Worm (Caenorhabditis elegans) whole organism, late embryonic: Measurements from ENCODE around the gene sorf-1.

Experiments
- ceh-18 ChIP-seq: sonication (generic microtip); optimal IDR thresholded peaks from 2 replicates; lab custom pipeline; 2016; ENCODE audit warnings: missing genetic modification characterization, missing compliant biosample characterization
- dve-1 ChIP-seq: sonication (generic microtip); optimal IDR thresholded peaks from 2 replicates; lab custom pipeline; 2017; ENCODE audit warnings: antibody characterized with exemption, mild to moderate bottlenecking, missing genetic modification characterization, missing compliant biosample characterization
- fax-1 ChIP-seq: sonication (generic microtip); optimal IDR thresholded peaks from 2 replicates; lab custom pipeline; 2016; ENCODE audit warnings: missing genotype, missing genetic modification characterization, missing compliant biosample characterization
- fkh-10 ChIP-seq: fragments of 150-350 bp; optimal IDR thresholded peaks from 2 replicates; lab custom pipeline; 2014; ENCODE audit warnings: missing biosample characterization, missing genetic modification reagents, missing genetic modification characterization
- nfya-1 ChIP-seq: sonication (generic microtip); optimal IDR thresholded peaks from 2 replicates; lab custom pipeline; 2017; ENCODE audit warnings: missing genetic modification characterization, mild to moderate bottlenecking, missing compliant biosample characterization, antibody characterized with exemption, moderate library complexity
- unc-42 ChIP-seq: sonication (generic microtip); optimal IDR thresholded peaks from 2 replicates; lab custom pipeline; 2016; ENCODE audit warnings: missing genotype, missing genetic modification characterization, missing compliant biosample characterization

ce11 chrX:3350306-3350705 is 28.7 kb downstream of the sorf-1 start, which contains the start of gene nspg-4:
- TF ChIP-seq dve-1 (no peak), fkh-10 (GFP tag; lab: Kevin White, UChicago) (no peak), nfya-1 (tag; lab: Kevin White, UChicago) (no peak), unc-42 (tag; lab: Kevin White, UChicago) (no peak), fax-1 (tag; lab: Kevin White, UChicago) (no peak), ceh-18 (tag; lab: Kevin White, UChicago) (no peak)
